Worm (Caenorhabditis elegans): Measurements from ENCODE around the gene mrpl-22.

The mrpl-22 gene

DNA sequence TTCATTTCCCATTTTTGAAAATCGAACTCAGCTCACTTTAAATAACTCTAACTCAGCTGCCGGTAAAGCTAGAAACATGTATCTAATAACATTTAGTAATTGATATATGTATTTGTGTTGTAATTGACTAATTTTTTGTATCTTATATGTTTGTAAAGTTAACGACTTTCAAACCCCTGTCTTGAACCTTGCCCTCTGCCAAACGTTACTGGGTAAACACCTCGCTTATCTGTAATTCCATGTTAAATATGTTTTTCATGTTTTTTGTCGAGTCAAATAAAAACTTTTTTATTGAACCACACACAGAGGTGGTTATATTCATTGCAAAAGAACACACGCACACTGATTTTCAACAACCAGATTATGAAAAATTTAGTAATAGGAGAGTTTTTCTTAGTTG is 14.5 kb downstream of the mrpl-22 start:
- TF ChIP-seq lin-39 (tag; optimal IDR thresholded peaks at IDR 0.05) (peak; percentile 42), elt-1 (tag; optimal IDR thresholded peaks at IDR 0.05) (no peak), crh-2 (tag; optimal IDR thresholded peaks at IDR 0.05) (peak; percentile 5)

DNA sequence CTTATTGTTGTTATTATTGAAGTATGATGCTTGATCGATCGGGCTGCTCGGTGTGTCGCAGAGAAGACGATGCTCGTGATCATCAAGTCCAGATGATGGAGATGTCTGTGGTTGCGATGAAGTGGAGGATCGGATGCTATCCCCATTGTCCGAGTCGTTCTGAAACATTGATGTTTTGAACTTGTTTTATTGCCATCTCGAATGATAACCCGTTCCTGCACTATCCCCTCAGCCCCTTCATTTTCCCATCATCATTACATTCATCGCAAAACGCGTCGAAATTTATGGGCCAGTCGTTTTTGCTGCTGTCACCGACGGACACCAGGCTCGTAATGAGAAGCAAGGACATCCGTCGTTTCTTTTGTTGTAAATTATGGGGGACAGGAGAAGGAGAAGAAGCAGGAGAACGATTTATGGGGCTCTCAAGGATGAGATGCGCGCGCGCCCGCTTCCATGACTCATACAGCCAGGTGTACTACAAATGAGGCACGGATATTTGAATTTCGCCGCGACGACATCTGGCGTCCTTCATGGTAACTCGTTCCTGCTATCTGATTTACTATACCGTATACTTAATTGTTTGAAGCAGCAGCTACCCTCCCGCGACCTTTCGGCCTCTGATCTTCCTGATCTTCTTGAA is 16.7 kb downstream of the mrpl-22 start:
- TF ChIP-seq mab-5 (tag; optimal IDR thresholded peaks at IDR 0.05) (peak; percentile 51), nhr-77 (tag; optimal IDR thresholded peaks at IDR 0.05) (no peak), nhr-25 (tag; optimal IDR thresholded peaks at IDR 0.05) (peak; percentile 27), nhr-10 (tag; optimal IDR thresholded peaks at IDR 0.05) (no peak)

DNA sequence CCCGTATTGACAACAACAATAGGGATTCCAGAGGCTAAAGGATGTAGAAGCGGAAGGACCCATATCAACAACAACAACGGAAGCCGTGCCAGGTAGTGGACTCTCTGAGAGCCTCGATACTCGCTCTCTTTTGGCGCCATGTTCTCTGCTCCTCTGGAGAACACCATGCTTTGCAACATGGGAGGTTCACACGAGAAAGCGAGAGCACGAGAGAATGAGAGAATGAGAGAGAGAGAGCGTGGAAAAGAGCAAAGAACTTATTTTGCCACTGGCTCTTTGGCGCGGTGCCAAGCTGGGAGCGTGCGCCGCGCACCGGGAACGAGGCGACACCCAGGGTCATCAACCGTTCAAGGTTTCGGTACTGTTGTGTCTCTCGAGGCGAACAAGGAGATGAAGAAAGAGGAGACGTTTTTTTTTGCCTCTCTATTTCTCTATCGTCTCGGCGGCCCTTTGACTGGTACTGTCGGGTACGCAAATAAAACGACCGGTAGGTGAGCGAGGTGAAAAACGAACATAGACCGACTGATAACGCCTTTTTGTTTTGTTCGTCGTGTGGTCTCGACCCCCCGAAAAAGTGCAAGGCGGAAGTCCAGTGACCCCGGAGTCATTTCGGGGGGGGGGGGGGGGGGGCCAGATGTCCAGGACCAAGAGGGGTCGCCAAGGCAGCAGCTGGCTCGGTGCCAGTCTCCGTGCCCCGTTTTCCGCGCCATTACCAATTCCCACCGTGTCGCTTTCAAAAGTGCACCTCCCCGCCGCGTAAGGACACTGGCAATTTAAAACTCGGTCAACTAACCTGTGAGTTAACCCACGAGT is 17.5 kb downstream of the mrpl-22 start, which contains the start of gene Y39A1A.10:
Gene Y39A1A.10, plus strand, starts transcription at position 139 of the 813 bp plus-strand sequence.
- peak in 1 of 2 experiments; percentile 77 for TF ChIP-seq mdl-1 (tag; optimal IDR thresholded peaks at IDR 0.05)
- no peak for TF ChIP-seq R02D3.7 (tag; optimal IDR thresholded peaks at IDR 0.05)
- no peak for TF ChIP-seq sma-3 (GFP tag; optimal IDR thresholded peaks at IDR 0.05)
- no peak for TF ChIP-seq ceh-16 (tag; optimal IDR thresholded peaks at IDR 0.05)
- no peak for TF ChIP-seq mab-5 (tag; optimal IDR thresholded peaks at IDR 0.05)
- peak; percentile 28 for TF ChIP-seq crh-2 (tag; optimal IDR thresholded peaks at IDR 0.05)
- TF ChIP-seq lin-39 (tag; optimal IDR thresholded peaks at IDR 0.05): no peak
- no peak for TF ChIP-seq ztf-1 (GFP tag; conservative IDR thresholded peaks at IDR 0.05)
- no peak for TF ChIP-seq ztf-4 (tag; optimal IDR thresholded peaks at IDR 0.05)
- TF ChIP-seq C34F6.9 (tag; optimal IDR thresholded peaks at IDR 0.05): peak; percentile 48
- peak; percentile 44 for TF ChIP-seq nhr-25 (tag; optimal IDR thresholded peaks at IDR 0.05)
- peak; percentile 25 for TF ChIP-seq lin-11 (tag; optimal IDR thresholded peaks at IDR 0.05)
- TF ChIP-seq F13H6.1 (tag; optimal IDR thresholded peaks at IDR 0.05): peak; percentile 44
- peak in 1 of 2 experiments; percentile 54 for TF ChIP-seq lsy-2 (tag; optimal IDR thresholded peaks at IDR 0.05)
- TF ChIP-seq lin-13 (GFP tag; optimal IDR thresholded peaks at IDR 0.05): no peak
- peak; percentile 61 for TF ChIP-seq sma-9 (GFP tag; optimal IDR thresholded peaks at IDR 0.05)
- no peak for TF ChIP-seq sma-9 (tag; optimal IDR thresholded peaks at IDR 0.05)
- TF ChIP-seq nhr-237 (tag; optimal IDR thresholded peaks at IDR 0.05): no peak
- peak; percentile 28 for TF ChIP-seq fos-1 (tag; optimal IDR thresholded peaks at IDR 0.05)
- TF ChIP-seq ZK546.5 (tag; optimal IDR thresholded peaks at IDR 0.05): no peak
- peak; percentile 12 for TF ChIP-seq nhr-129 (tag; optimal IDR thresholded peaks at IDR 0.05)
- TF ChIP-seq sem-4 (tag; optimal IDR thresholded peaks at IDR 0.05): no peak
- no peak for TF ChIP-seq nhr-10 (tag; optimal IDR thresholded peaks at IDR 0.05)

DNA sequence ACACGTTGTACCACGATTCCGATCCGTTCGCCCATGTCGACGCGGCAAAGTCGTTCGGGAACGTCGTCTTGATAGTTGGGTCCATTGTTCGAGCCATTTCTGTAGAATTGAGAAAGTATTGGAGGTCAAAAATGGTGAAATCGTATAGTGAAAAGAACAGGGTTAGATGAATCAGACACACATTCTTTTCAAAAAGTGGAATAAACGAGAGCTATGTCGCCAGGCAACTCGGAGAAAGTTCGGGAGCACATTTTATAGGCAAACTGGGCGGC is 18.1 kb downstream of the mrpl-22 start, which contains the start of gene Y39A1A.9:
Gene Y39A1A.9, minus strand, starts transcription at position 99 of the 272 bp plus-strand sequence.
- TF ChIP-seq zag-1 (tag; optimal IDR thresholded peaks at IDR 0.05) (no peak), ama-1 (optimal IDR thresholded peaks at IDR 0.05) (no peak), sma-3 (GFP tag; optimal IDR thresholded peaks at IDR 0.05) (no peak), nhr-6 (tag; optimal IDR thresholded peaks at IDR 0.05) (no peak), mbf-1 (tag; optimal IDR thresholded peaks at IDR 0.05) (no peak), unc-55 (GFP tag; optimal IDR thresholded peaks at IDR 0.05) (no peak), dmd-4 (tag; optimal IDR thresholded peaks at IDR 0.05) (no peak), lin-11 (tag; optimal IDR thresholded peaks at IDR 0.05) (no peak), ztf-1 (GFP tag; conservative IDR thresholded peaks at IDR 0.05) (no peak), ztf-11 (tag; optimal IDR thresholded peaks at IDR 0.05) (no peak), nhr-11 (tag; optimal IDR thresholded peaks at IDR 0.05) (no peak)

DNA sequence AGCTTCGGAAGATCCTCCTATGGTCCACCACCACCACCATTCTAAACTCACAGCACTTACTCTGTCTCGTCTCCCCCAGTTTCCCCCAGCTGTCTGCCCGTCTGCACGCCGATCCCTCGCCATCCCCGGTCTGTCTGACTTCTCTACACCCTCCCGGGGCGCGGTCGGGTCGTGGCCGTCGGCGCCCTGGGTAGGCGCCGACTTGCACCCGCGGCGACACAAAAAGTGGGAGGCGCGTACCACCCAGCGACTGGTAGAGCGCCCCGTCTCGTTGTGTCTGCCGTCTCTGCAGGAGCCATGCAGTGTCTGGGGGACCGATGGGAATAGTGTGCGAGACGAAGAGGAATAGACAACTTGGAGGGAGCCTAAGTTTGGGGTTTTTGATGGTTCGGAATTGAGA is 18.8 kb downstream of the mrpl-22 start:
- TF ChIP-seq ceh-16 (tag; optimal IDR thresholded peaks at IDR 0.05) (peak; percentile 92), blmp-1 (tag; optimal IDR thresholded peaks at IDR 0.05; ENCODE audit: insufficient read depth) (peak; percentile 57), egl-27 (tag; optimal IDR thresholded peaks at IDR 0.05) (peak; percentile 89), fos-1 (tag; optimal IDR thresholded peaks at IDR 0.05) (peak; percentile 73), dmd-4 (tag; optimal IDR thresholded peaks at IDR 0.05) (no peak), nhr-129 (tag; optimal IDR thresholded peaks at IDR 0.05) (peak; percentile 86), nhr-77 (tag; optimal IDR thresholded peaks at IDR 0.05) (no peak), lin-13 (GFP tag; optimal IDR thresholded peaks at IDR 0.05) (peak; percentile 86), gmeb-1 (tag; optimal IDR thresholded peaks at IDR 0.05) (peak; percentile 54), unc-55 (GFP tag; optimal IDR thresholded peaks at IDR 0.05) (peak; percentile 96), unc-62 (GFP tag; optimal IDR thresholded peaks at IDR 0.05) (peak; percentile 67), mab-5 (tag; optimal IDR thresholded peaks at IDR 0.05) (peak; percentile 90), zag-1 (tag; optimal IDR thresholded peaks at IDR 0.05) (peak; percentile 93), ZK546.5 (tag; optimal IDR thresholded peaks at IDR 0.05) (peak; percentile 17), lin-11 (tag; optimal IDR thresholded peaks at IDR 0.05) (peak; percentile 91), ceh-82 (tag; optimal IDR thresholded peaks at IDR 0.05) (peak; percentile 83), aly-2 (tag; optimal IDR thresholded peaks at IDR 0.05) (no peak), skn-1 (tag; optimal IDR thresholded peaks at IDR 0.05) (no peak), nhr-6 (tag; optimal IDR thresholded peaks at IDR 0.05) (peak; percentile 54), C34F6.9 (tag; optimal IDR thresholded peaks at IDR 0.05) (peak; percentile 85), elt-3 (tag; optimal IDR thresholded peaks at IDR 0.05) (no peak), snpc-4 (tag; optimal IDR thresholded peaks at IDR 0.05) (peak; percentile 67), Y55F3AM.14 (GFP tag; optimal IDR thresholded peaks at IDR 0.05) (peak; percentile 93)
